Worm (Caenorhabditis elegans): ENCODE data around the gene str-4.

- TF ChIP-seq flh-1 (GFP tag; optimal IDR thresholded peaks at IDR 0.05) (no peak), cnd-1 (tag; optimal IDR thresholded peaks at IDR 0.05) (no peak), nhr-76 (tag; optimal IDR thresholded peaks at IDR 0.05) (no peak), nhr-28 (tag; optimal IDR thresholded peaks at IDR 0.05) (no peak)
These were observed 29.7 kb downstream of the str-4 start for ce11 chrV:13309806-13310205.
